Worm (Caenorhabditis elegans) whole organism, L1 larva: Measurements from ENCODE around the gene fbxc-36.

ENCODE experiments used
- snpc-4 ChIP-seq: fragments of 150-350 bp; optimal IDR thresholded peaks from 2 replicates; lab custom pipeline; 2014; ENCODE audit warnings: missing biosample characterization, missing genetic modification characterization
- unc-62 ChIP-seq: fragments of 150-350 bp; optimal IDR thresholded peaks from 2 replicates; lab custom pipeline; 2014; ENCODE audit warnings: missing biosample characterization, missing genetic modification reagents, missing genetic modification characterization

DNA sequence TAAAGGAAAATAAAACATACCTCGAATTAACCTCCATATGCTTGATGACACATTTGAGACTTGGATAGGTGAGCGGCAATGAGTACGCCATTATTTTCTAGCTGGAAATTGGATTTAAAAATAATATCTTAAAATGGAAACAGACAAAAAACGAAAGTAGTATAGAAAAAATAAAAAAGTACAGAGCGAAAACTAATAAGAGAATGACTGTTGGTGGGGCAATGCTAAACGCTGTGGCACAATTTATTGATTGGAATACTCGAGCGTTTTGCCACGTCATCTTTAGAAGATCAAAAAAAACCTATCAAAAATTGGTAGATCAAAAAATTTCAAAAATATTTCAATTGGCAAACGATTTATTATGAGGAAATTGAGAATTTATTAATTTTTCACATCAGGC is 7.3 kb downstream of the fbxc-36 start, which contains the start of gene fbxc-32:
- TF ChIP-seq unc-62 (GFP tag; lab: Kevin White, UChicago), result no peak
- TF ChIP-seq snpc-4 (tag; lab: Kevin White, UChicago), result no peak
